Worm (Caenorhabditis elegans): ENCODE data around the gene rbm-7.

Gene rbm-7

ce11 chrIII:12904987-12905541 lies 26.6 kb downstream of the rbm-7 start, which contains the start of gene cox-5A (continued):
- TF ChIP-seq zip-4 (GFP tag; optimal IDR thresholded peaks at IDR 0.05) (peak; percentile 97), vab-15 (tag; optimal IDR thresholded peaks at IDR 0.05) (peak; percentile 96), hpl-2 (GFP tag; optimal IDR thresholded peaks at IDR 0.05) (peak; percentile 93), lir-3 (tag; optimal IDR thresholded peaks at IDR 0.05; ENCODE audit: poor library complexity) (peak; percentile 94), nhr-20 (tag; optimal IDR thresholded peaks at IDR 0.05) (peak; percentile 100), nhr-19 (GFP tag; conservative IDR thresholded peaks at IDR 0.05) (peak; percentile 99), ceh-82 (tag; optimal IDR thresholded peaks at IDR 0.05) (peak; percentile 99), sptf-1 (tag; optimal IDR thresholded peaks at IDR 0.05) (no peak), fos-1 (tag; optimal IDR thresholded peaks at IDR 0.05) (peak; percentile 99), unc-86 (tag; optimal IDR thresholded peaks at IDR 0.05) (peak; percentile 100), efl-3 (GFP tag; optimal IDR thresholded peaks at IDR 0.05) (peak; percentile 93), pag-3 (tag; optimal IDR thresholded peaks at IDR 0.05; ENCODE audit: borderline replicate concordance, insufficient read depth) (peak; percentile 79), aha-1 (tag; optimal IDR thresholded peaks at IDR 0.05) (peak; percentile 96), tlp-1 (tag; optimal IDR thresholded peaks at IDR 0.05) (no peak), nhr-90 (tag; optimal IDR thresholded peaks at IDR 0.05; ENCODE audit: poor library complexity) (peak; percentile 99), pax-3 (tag; optimal IDR thresholded peaks at IDR 0.05) (peak; percentile 99), ceh-63 (GFP tag; optimal IDR thresholded peaks at IDR 0.05) (peak; percentile 83), elt-2 (tag; optimal IDR thresholded peaks at IDR 0.05) (peak; percentile 96), xbp-1 (tag; optimal IDR thresholded peaks at IDR 0.05) (peak; percentile 99), nhr-28 (tag; optimal IDR thresholded peaks at IDR 0.05) (peak; percentile 52), tbx-2 (tag; optimal IDR thresholded peaks at IDR 0.05) (peak; percentile 100), alr-1 (tag; optimal IDR thresholded peaks at IDR 0.05; ENCODE audit: borderline replicate concordance) (no peak), elt-3 (tag; optimal IDR thresholded peaks at IDR 0.05) (peak in 5 of 6 experiments; percentile 83 to 99 (median 97)), sup-37 (GFP tag; optimal IDR thresholded peaks at IDR 0.05) (peak; percentile 99), ceh-90 (tag; optimal IDR thresholded peaks at IDR 0.05) (peak; percentile 70), C34B4.2 (tag; optimal IDR thresholded peaks at IDR 0.05) (peak; percentile 95), dsc-1 (tag; optimal IDR thresholded peaks at IDR 0.05) (peak; percentile 100), nhr-76 (tag; optimal IDR thresholded peaks at IDR 0.05) (peak; percentile 67), fkh-4 (tag; optimal IDR thresholded peaks at IDR 0.05; ENCODE audit: borderline replicate concordance) (peak; percentile 95), zag-1 (tag; optimal IDR thresholded peaks at IDR 0.05) (peak; percentile 94), rnt-1 (tag; optimal IDR thresholded peaks at IDR 0.05) (peak; percentile 99)

ce11 chrIII:12904052-12904451 lies 27.6 kb downstream of the rbm-7 start:
- TF ChIP-seq nhr-77 (tag; optimal IDR thresholded peaks at IDR 0.05) (no peak), lin-14 (GFP tag; optimal IDR thresholded peaks at IDR 0.05) (peak; percentile 0), efl-1 (optimal IDR thresholded peaks at IDR 0.05) (no peak), efl-1 (GFP tag; optimal IDR thresholded peaks at IDR 0.05 in 1 of 2) (peak in 1 of 2 experiments; percentile 16), ets-5 (GFP tag; IDR thresholded peaks at IDR 0.05) (no peak), swsn-7 (tag; optimal IDR thresholded peaks at IDR 0.05) (no peak), dsc-1 (tag; optimal IDR thresholded peaks at IDR 0.05) (peak; percentile 82), fkh-4 (tag; optimal IDR thresholded peaks at IDR 0.05; ENCODE audit: borderline replicate concordance) (peak; percentile 35)

ce11 chrIII:12894207-12894606 lies 37.5 kb downstream of the rbm-7 start:
- peak in 1 of 2 experiments; percentile 56 for TF ChIP-seq ztf-11 (tag; optimal IDR thresholded peaks at IDR 0.05)
- TF ChIP-seq lsy-2 (tag; optimal IDR thresholded peaks at IDR 0.05): no peak
